Fruit fly (Drosophila melanogaster) whole organism, wandering third instar larva: ENCODE data around the gene Snx1.

Experiments used
- Abd-B ChIP-seq: fragments of >200 bp; optimal IDR thresholded peaks from 2 replicates; lab custom pipeline; 2017; ENCODE audit warnings: missing biosample characterization, missing genetic modification characterization
- CG32264 ChIP-seq: fragments of 200-800 bp; sonication (Bioruptor generic); optimal IDR thresholded peaks from 2 replicates; lab custom pipeline; 2016; ENCODE audit warnings: missing biosample characterization, missing genetic modification characterization
- CG9705 ChIP-seq: fragments of 200-800 bp; sonication (Bioruptor generic); optimal IDR thresholded peaks from 2 replicates; lab custom pipeline; 2018; ENCODE audit warnings: missing biosample characterization, mild to moderate bottlenecking, missing genetic modification characterization
- CrebA ChIP-seq: fragments of 200-800 bp; sonication (Bioruptor generic); optimal IDR thresholded peaks from 2 replicates; lab custom pipeline; 2016; ENCODE audit warnings: missing biosample characterization, mild to moderate bottlenecking, missing genetic modification characterization, borderline replicate concordance
- Dif ChIP-seq: fragments of 200-275, 200-300 bp; sonication (Bioruptor generic); optimal IDR thresholded peaks from 2 replicates; lab custom pipeline; 2018; ENCODE audit warnings: missing biosample characterization, missing genetic modification characterization; ENCODE audit not compliant: partially characterized antibody
- GATAd ChIP-seq: sonication (Bioruptor generic); optimal IDR thresholded peaks from 2 replicates; lab custom pipeline; 2016; ENCODE audit warnings: missing biosample characterization, missing genetic modification characterization
- HLH106 ChIP-seq: fragments of 200-800 bp; optimal IDR thresholded peaks from 3 replicates; lab custom pipeline; 2019; ENCODE audit warnings: missing biosample characterization, mild to moderate bottlenecking, missing genetic modification characterization, moderate library complexity
- Hnf4 ChIP-seq: fragments of 200-800 bp; sonication (Bioruptor generic); optimal IDR thresholded peaks from 2 replicates; lab custom pipeline; 2016; ENCODE audit warnings: missing biosample characterization, mild to moderate bottlenecking, missing genetic modification characterization
- Hr78 ChIP-seq: fragments of >200 bp; optimal IDR thresholded peaks from 2 replicates; lab custom pipeline; 2017; ENCODE audit warnings: missing biosample characterization, missing genetic modification characterization
- Hr83 ChIP-seq: fragments of 200-300 bp; sonication (Bioruptor generic); optimal IDR thresholded peaks from 2 replicates; lab custom pipeline; 2016; ENCODE audit warnings: missing biosample characterization, mild to moderate bottlenecking, missing genetic modification characterization, moderate library complexity; ENCODE audit not compliant: poor library complexity, severe bottlenecking
- Jra ChIP-seq: sonication (Bioruptor generic); optimal IDR thresholded peaks from 2 replicates; lab custom pipeline; 2016; ENCODE audit warnings: missing biosample characterization, missing genetic modification characterization
- Mio ChIP-seq: sonication (Bioruptor generic); optimal IDR thresholded peaks from 2 replicates; lab custom pipeline; 2016; ENCODE audit warnings: missing biosample characterization, missing genetic modification characterization
- Myc ChIP-seq: fragments of >200 bp; optimal IDR thresholded peaks from 2 replicates; lab custom pipeline; 2017
- N ChIP-seq: fragments of >200 bp; optimal IDR thresholded peaks from 2 replicates; lab custom pipeline; 2018; ENCODE audit warnings: missing biosample characterization, missing external identifiers, missing genetic modification characterization
- OdsH ChIP-seq: fragments of 200-800 bp; sonication (Bioruptor generic); optimal IDR thresholded peaks from 2 replicates; lab custom pipeline; 2016; ENCODE audit warnings: missing biosample characterization, mild to moderate bottlenecking, missing genetic modification characterization
- Rel ChIP-seq, 2 experiments: fragments of 200-800 bp; sonication (Bioruptor generic) in 1 of 2; optimal IDR thresholded peaks; 2 replicates in 1 of 2; 3 replicates in 1 of 2; lab custom pipeline; 2016 to 2019; ENCODE audit warnings: mild to moderate bottlenecking in 2 of 2, missing biosample characterization in 2 of 2, missing genetic modification characterization in 2 of 2, moderate library complexity in 1 of 2
- Sp1 ChIP-seq: fragments of 200-800 bp; sonication (Bioruptor generic); optimal IDR thresholded peaks from 3 replicates; lab custom pipeline; 2019; ENCODE audit warnings: missing biosample characterization, mild to moderate bottlenecking, missing genetic modification characterization, moderate library complexity
- Vsx2 ChIP-seq: fragments of 200-300, 225-300 bp; sonication (Bioruptor generic); optimal IDR thresholded peaks from 2 replicates; lab custom pipeline; 2018; ENCODE audit warnings: missing biosample characterization, missing genetic modification characterization; ENCODE audit not compliant: partially characterized antibody
- br ChIP-seq: fragments of 200-800 bp; sonication (Bioruptor generic); optimal IDR thresholded peaks from 2 replicates; lab custom pipeline; 2016; ENCODE audit warnings: missing biosample characterization, missing genetic modification characterization
- dl ChIP-seq, 2 experiments: fragments of 175-275, 200-275 bp in 1 of 2; fragments of 200-275 bp in 1 of 2; sonication (Bioruptor generic); optimal IDR thresholded peaks; lab custom pipeline; 2018; ENCODE audit warnings: mild to moderate bottlenecking in 2 of 2, missing biosample characterization in 2 of 2, missing genetic modification characterization in 2 of 2, moderate library complexity in 2 of 2; ENCODE audit not compliant: partially characterized antibody in 2 of 2, insufficient read depth in 1 of 2
- dsf ChIP-seq: sonication (Bioruptor generic); optimal IDR thresholded peaks from 2 replicates; lab custom pipeline; 2016; ENCODE audit warnings: missing biosample characterization, missing genetic modification characterization, borderline replicate concordance
- ey ChIP-seq: fragments of 200-800 bp; sonication (Bioruptor generic); optimal IDR thresholded peaks from 2 replicates; lab custom pipeline; 2016; ENCODE audit warnings: missing biosample characterization, missing genetic modification characterization
- foxo ChIP-seq, 2 experiments: fragments of 200-800 bp; sonication (Bioruptor generic); optimal IDR thresholded peaks; 2 replicates in 1 of 2; 3 replicates in 1 of 2; lab custom pipeline; 2016 to 2017; ENCODE audit warnings: missing biosample characterization in 2 of 2, missing genetic modification characterization in 2 of 2
- fru ChIP-seq: fragments of 200-800 bp; sonication (Bioruptor generic); optimal IDR thresholded peaks from 3 replicates; lab custom pipeline; 2016; ENCODE audit warnings: missing biosample characterization, mild to moderate bottlenecking, missing genetic modification characterization
- h ChIP-seq: fragments of 200-800 bp; sonication (Bioruptor generic); optimal IDR thresholded peaks from 3 replicates; lab custom pipeline; 2016; ENCODE audit warnings: missing biosample characterization, mild to moderate bottlenecking, missing genetic modification characterization
- jim ChIP-seq: fragments of 175-275, 200-325 bp; sonication (Bioruptor generic); optimal IDR thresholded peaks from 2 replicates; lab custom pipeline; 2016; ENCODE audit warnings: missing biosample characterization, mild to moderate bottlenecking, missing genetic modification characterization
- lola ChIP-seq: fragments of >200 bp; optimal IDR thresholded peaks from 2 replicates; lab custom pipeline; 2017; ENCODE audit warnings: missing biosample characterization, missing genetic modification characterization
- psq ChIP-seq: fragments of 200-800 bp; sonication (Bioruptor generic); optimal IDR thresholded peaks from 3 replicates; lab custom pipeline; 2017; ENCODE audit warnings: missing biosample characterization, mild to moderate bottlenecking, missing genetic modification characterization, moderate library complexity
- rgr ChIP-seq: fragments of 200-800 bp; sonication (Bioruptor generic); optimal IDR thresholded peaks from 3 replicates; lab custom pipeline; 2016; ENCODE audit warnings: missing biosample characterization, mild to moderate bottlenecking, missing genetic modification characterization
- sage ChIP-seq: fragments of 200-800 bp; sonication (Bioruptor generic); optimal IDR thresholded peaks from 2 replicates; lab custom pipeline; 2016; ENCODE audit warnings: missing biosample characterization, mild to moderate bottlenecking, missing genetic modification characterization
- sv ChIP-seq: fragments of 200-800 bp; sonication (Bioruptor generic); optimal IDR thresholded peaks from 3 replicates; lab custom pipeline; 2016; ENCODE audit warnings: missing biosample characterization, missing genetic modification characterization
- tai ChIP-seq: sonication (Bioruptor generic); optimal IDR thresholded peaks from 2 replicates; lab custom pipeline; 2016; ENCODE audit warnings: missing biosample characterization, missing genetic modification characterization
- usp ChIP-seq: fragments of >200 bp; optimal IDR thresholded peaks from 2 replicates; lab custom pipeline; 2017; ENCODE audit warnings: missing biosample characterization, missing genetic modification characterization
- woc ChIP-seq: sonication (Bioruptor generic); optimal IDR thresholded peaks from 2 replicates; lab custom pipeline; 2016; ENCODE audit warnings: missing biosample characterization, mild to moderate bottlenecking, missing genetic modification characterization

The Snx1 gene

DNA sequence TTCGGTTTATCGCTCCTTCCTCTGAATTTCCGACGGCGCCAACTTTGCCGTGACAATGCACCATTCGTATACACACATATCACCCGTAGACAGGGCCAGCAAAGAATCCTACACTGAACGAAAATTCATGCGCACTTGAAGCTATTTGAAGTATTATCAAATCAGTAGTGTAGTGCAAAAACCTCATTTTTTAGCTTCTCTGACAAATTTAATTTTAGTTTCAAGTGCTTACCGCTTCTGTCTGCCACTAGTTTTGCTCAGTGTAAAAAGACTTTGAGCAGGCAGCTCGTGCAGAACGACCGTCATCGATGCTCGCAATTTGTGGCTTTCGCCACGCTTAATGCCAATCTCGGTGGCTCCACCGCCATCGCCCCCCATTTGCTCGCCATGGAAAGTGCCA is 4.7 kb upstream of the Snx1 start:
- TF ChIP-seq OdsH (peak; percentile 57), Abd-B (no peak), usp (GFP tag; lab: Kevin White, UChicago) (no peak), CG9705 (GFP tag; lab: Kevin White, UChicago) (no peak), Hr83 (GFP tag; lab: Kevin White, UChicago) (no peak), jim (GFP tag; lab: Kevin White, UChicago) (no peak), Sp1 (GFP tag; lab: Kevin White, UChicago) (peak; percentile 35), dl (GFP tag; optimal IDR thresholded peaks at IDR 0.05; lab: Kevin White, UChicago; ENCODE audit: insufficient read depth in 1 of 2, partially characterized antibody in 2 of 2) (no peak), Jra (GFP tag; lab: Kevin White, UChicago) (no peak), dsf (GFP tag; lab: Kevin White, UChicago) (no peak), N (GFP tag; lab: Kevin White, UChicago) (no peak), fru (peak; percentile 60), foxo (GFP tag; optimal IDR thresholded peaks at IDR 0.05; lab: Kevin White, UChicago) (peak in 1 of 2 experiments; percentile 68), psq (peak; percentile 5), Dif (GFP tag; lab: Kevin White, UChicago) (no peak), Hr78 (GFP tag; lab: Kevin White, UChicago) (no peak), HLH106 (peak; percentile 57), Hnf4 (GFP tag; lab: Kevin White, UChicago) (no peak), ey (GFP tag; lab: Kevin White, UChicago) (peak; percentile 65), Rel (GFP tag; optimal IDR thresholded peaks at IDR 0.05; lab: Kevin White, UChicago) (no peak), Rel (tag; optimal IDR thresholded peaks at IDR 0.05; lab: Kevin White, UChicago) (no peak), sage (GFP tag; lab: Kevin White, UChicago) (no peak), CrebA (no peak), CG32264 (GFP tag; lab: Kevin White, UChicago) (no peak), rgr (GFP tag; lab: Kevin White, UChicago) (peak; percentile 53), Vsx2 (no peak), sv (GFP tag; lab: Kevin White, UChicago) (peak; percentile 3), woc (GFP tag; lab: Kevin White, UChicago) (no peak), GATAd (GFP tag; lab: Kevin White, UChicago) (no peak), br (GFP tag; lab: Kevin White, UChicago) (peak; percentile 59), lola (GFP tag; lab: Kevin White, UChicago) (no peak), h (peak; percentile 69)

DNA sequence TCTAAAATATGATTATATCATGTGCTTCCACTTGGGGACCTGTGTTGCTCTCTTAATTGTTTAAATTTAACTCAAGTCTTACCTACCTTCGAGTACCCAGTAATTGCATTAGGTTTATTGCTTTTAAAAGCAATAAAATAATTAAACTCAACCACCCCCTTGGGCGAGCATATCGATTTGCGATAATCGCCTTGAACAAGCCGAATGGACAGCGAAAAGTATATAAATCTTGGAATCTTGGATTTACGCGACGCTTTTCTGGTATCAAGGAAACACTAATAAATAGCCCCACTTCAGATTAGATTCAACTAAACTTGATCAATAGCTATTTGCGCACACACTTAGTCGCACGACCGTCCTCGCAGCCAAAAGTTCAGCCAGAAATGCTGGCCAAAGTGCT is 3.8 kb upstream of the Snx1 start, which contains the start of gene CG2772:
CG2772 (plus strand) TSS at position 338 of the 400 bp plus-strand sequence.
- TF ChIP-seq Mio (GFP tag; lab: Kevin White, UChicago) (no peak), HLH106 (no peak), CG32264 (GFP tag; lab: Kevin White, UChicago) (no peak), rgr (GFP tag; lab: Kevin White, UChicago) (no peak), Myc (lab: Kevin White, UChicago) (no peak), Hr83 (GFP tag; lab: Kevin White, UChicago) (no peak), tai (GFP tag; lab: Kevin White, UChicago) (no peak), sv (GFP tag; lab: Kevin White, UChicago) (no peak), h (no peak), fru (no peak), psq (no peak), N (GFP tag; lab: Kevin White, UChicago) (no peak), foxo (GFP tag; optimal IDR thresholded peaks at IDR 0.05; lab: Kevin White, UChicago) (no peak), br (GFP tag; lab: Kevin White, UChicago) (no peak), Dif (GFP tag; lab: Kevin White, UChicago) (no peak), woc (GFP tag; lab: Kevin White, UChicago) (no peak), dsf (GFP tag; lab: Kevin White, UChicago) (no peak), CrebA (no peak), Vsx2 (no peak)

DNA sequence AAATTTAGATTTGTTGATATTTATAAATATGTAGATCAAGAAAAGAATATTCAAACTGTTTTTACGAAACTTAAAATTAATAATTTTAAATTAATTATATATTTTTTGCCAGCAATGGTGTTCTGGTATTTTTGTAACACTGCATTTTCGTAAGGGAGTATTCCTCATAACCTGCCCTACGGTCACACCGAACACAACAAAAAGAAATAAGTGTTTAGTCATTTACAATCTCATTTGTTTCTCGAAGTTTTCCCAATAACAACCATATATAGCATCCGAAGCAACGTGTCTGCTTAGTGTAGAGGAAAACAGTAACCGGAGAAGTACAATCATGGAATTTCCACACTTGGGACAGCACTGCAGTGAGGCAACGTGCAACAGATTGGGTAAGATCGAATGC is 2.8 kb downstream of the Snx1 start, which contains the start of gene CG12795:
CG12795 (plus strand) TSS at position 181 of the 400 bp plus-strand sequence.
- TF ChIP-seq Rel (GFP tag; optimal IDR thresholded peaks at IDR 0.05; lab: Kevin White, UChicago) (no peak), Rel (tag; optimal IDR thresholded peaks at IDR 0.05; lab: Kevin White, UChicago) (peak; percentile 30), psq (no peak)
